In the genomic region with DNA sequence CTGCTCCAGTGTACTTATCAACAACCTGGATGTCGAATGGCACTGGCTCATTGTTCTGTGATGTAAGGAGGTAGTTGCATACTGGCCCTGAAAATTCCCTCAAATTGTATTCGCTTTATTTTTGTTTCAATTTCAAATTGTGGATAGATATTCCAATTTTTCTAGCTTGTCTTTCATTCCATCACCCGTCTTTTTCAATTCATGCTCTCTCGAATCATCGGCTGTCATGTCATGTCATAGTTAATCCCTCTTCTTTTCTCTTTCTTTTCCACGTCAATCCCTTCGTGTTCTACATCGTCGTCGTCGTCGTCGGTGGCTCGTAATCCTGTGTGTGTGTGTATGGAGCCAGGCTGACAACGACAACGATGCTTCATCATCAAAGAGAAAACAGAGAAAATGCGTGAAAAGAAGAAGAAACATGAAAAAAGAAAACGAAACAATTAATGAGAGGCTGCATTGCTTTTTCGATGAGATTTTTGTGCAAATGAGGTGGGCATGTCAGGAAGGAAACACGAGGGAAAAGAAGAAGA, we compare ENCODE assay signal across 7 worm cellular contexts.
TF ChIP-seq lines count a peak whose summit lies in the region.

No protein-coding gene starts in this region.

TF ChIP-seq in whole organism, L1 larva, 84 proteins besides CTCF, POLR2A, EP300 and RAD21 (continues in another document):
- peak; percentile 6 for TF ChIP-seq fkh-10 (GFP tag; optimal IDR thresholded peaks at IDR 0.05; lab: Kevin White, UChicago)
- TF ChIP-seq nhr-85 (tag; lab: Kevin White, UChicago), result no peak
- TF ChIP-seq ztf-4 (tag; optimal IDR thresholded peaks at IDR 0.05; lab: Kevin White, UChicago), result peak; percentile 20
- no peak for TF ChIP-seq nhr-90 (tag; optimal IDR thresholded peaks at IDR 0.05; lab: Kevin White, UChicago; ENCODE audit: poor library complexity)
- no peak for TF ChIP-seq nhr-28 (tag; optimal IDR thresholded peaks at IDR 0.05; lab: Kevin White, UChicago)
- TF ChIP-seq jun-1 (tag; optimal IDR thresholded peaks at IDR 0.05; lab: Kevin White, UChicago), result no peak
- no peak for TF ChIP-seq nhr-19 (GFP tag; conservative IDR thresholded peaks at IDR 0.05; lab: Robert Waterston, UW)
- TF ChIP-seq ceh-8 (GFP tag; optimal IDR thresholded peaks at IDR 0.05; lab: Kevin White, UChicago), result no peak
- TF ChIP-seq C34B4.2 (tag; optimal IDR thresholded peaks at IDR 0.05; lab: Kevin White, UChicago), result no peak
- TF ChIP-seq lsy-2 (tag; optimal IDR thresholded peaks at IDR 0.05; lab: Kevin White, UChicago), result peak in 1 of 2 experiments; percentile 29
- TF ChIP-seq lir-3 (tag; optimal IDR thresholded peaks at IDR 0.05; lab: Kevin White, UChicago; ENCODE audit: poor library complexity), result no peak
- TF ChIP-seq unc-98 (GFP tag; IDR thresholded peaks at IDR 0.05; lab: Robert Waterston, UW), result no peak

TF ChIP-seq in whole organism, L2 larva, 48 proteins besides CTCF, POLR2A, EP300 and RAD21 (continues in another document):
- peak; percentile 0 for TF ChIP-seq crh-2 (tag; optimal IDR thresholded peaks at IDR 0.05; lab: Kevin White, UChicago)
- TF ChIP-seq lsy-2 (tag; optimal IDR thresholded peaks at IDR 0.05; lab: Kevin White, UChicago), result peak in 1 of 2 experiments; percentile 2
- peak; percentile 21 for TF ChIP-seq C34F6.9 (tag; optimal IDR thresholded peaks at IDR 0.05; lab: Kevin White, UChicago)
- no peak for TF ChIP-seq elt-3 (tag; optimal IDR thresholded peaks at IDR 0.05; lab: Kevin White, UChicago)
- peak; percentile 77 for TF ChIP-seq unc-55 (GFP tag; optimal IDR thresholded peaks at IDR 0.05; lab: Kevin White, UChicago)
- no peak for TF ChIP-seq lin-39 (tag; optimal IDR thresholded peaks at IDR 0.05; lab: Kevin White, UChicago)
- TF ChIP-seq nhr-129 (tag; optimal IDR thresholded peaks at IDR 0.05; lab: Kevin White, UChicago), result peak; percentile 26
- no peak for TF ChIP-seq ztf-4 (tag; optimal IDR thresholded peaks at IDR 0.05; lab: Kevin White, UChicago)
- TF ChIP-seq ztf-1 (GFP tag; conservative IDR thresholded peaks at IDR 0.05; lab: Robert Waterston, UW), result no peak
- no peak for TF ChIP-seq lin-13 (GFP tag; optimal IDR thresholded peaks at IDR 0.05; lab: Kevin White, UChicago)
- TF ChIP-seq nhr-23 (tag; optimal IDR thresholded peaks at IDR 0.05; lab: Kevin White, UChicago), result no peak
- no peak for TF ChIP-seq sma-9 (GFP tag; optimal IDR thresholded peaks at IDR 0.05; lab: Kevin White, UChicago)
- no peak for TF ChIP-seq sma-9 (tag; optimal IDR thresholded peaks at IDR 0.05; lab: Kevin White, UChicago)

TF ChIP-seq in whole organism, L3 larva, 47 proteins besides CTCF, POLR2A, EP300 and RAD21 (continues in another document):
- TF ChIP-seq egl-5 (tag; optimal IDR thresholded peaks at IDR 0.05; lab: Kevin White, UChicago), result peak; percentile 30
- TF ChIP-seq elt-2 (tag; optimal IDR thresholded peaks at IDR 0.05; lab: Kevin White, UChicago), result no peak
- TF ChIP-seq unc-62 (GFP tag; optimal IDR thresholded peaks at IDR 0.05; lab: Kevin White, UChicago), result peak; percentile 12
- TF ChIP-seq lin-39 (tag; optimal IDR thresholded peaks at IDR 0.05; lab: Kevin White, UChicago), result peak; percentile 39
- no peak for TF ChIP-seq eor-1 (tag; optimal IDR thresholded peaks at IDR 0.05; lab: Kevin White, UChicago)
- peak; percentile 14 for TF ChIP-seq nfya-1 (tag; optimal IDR thresholded peaks at IDR 0.05; lab: Kevin White, UChicago; ENCODE audit: insufficient read depth)
- TF ChIP-seq fos-1 (tag; optimal IDR thresholded peaks at IDR 0.05; lab: Kevin White, UChicago), result no peak
- TF ChIP-seq nhr-237 (tag; optimal IDR thresholded peaks at IDR 0.05; lab: Kevin White, UChicago), result no peak
- TF ChIP-seq nhr-12 (tag; optimal IDR thresholded peaks at IDR 0.05; lab: Kevin White, UChicago), result no peak
- no peak for TF ChIP-seq ceh-28 (tag; optimal IDR thresholded peaks at IDR 0.05; lab: Kevin White, UChicago)
- TF ChIP-seq tbx-2 (tag; optimal IDR thresholded peaks at IDR 0.05; lab: Kevin White, UChicago), result no peak
- no peak for TF ChIP-seq pqm-1 (tag; optimal IDR thresholded peaks at IDR 0.05; lab: Kevin White, UChicago)
- TF ChIP-seq elt-1 (tag; optimal IDR thresholded peaks at IDR 0.05; lab: Kevin White, UChicago), result no peak

TF ChIP-seq in whole organism, L4 larva, 104 proteins besides CTCF, POLR2A, EP300 and RAD21 (continues in another document):
- no peak for TF ChIP-seq spr-3 (GFP tag; optimal IDR thresholded peaks at IDR 0.05; lab: Kevin White, UChicago)
- no peak for TF ChIP-seq ceh-62 (tag; optimal IDR thresholded peaks at IDR 0.05; lab: Kevin White, UChicago)
- no peak for TF ChIP-seq F10B5.3 (tag; optimal IDR thresholded peaks at IDR 0.05; lab: Kevin White, UChicago)
- no peak for TF ChIP-seq php-3 (GFP tag; IDR thresholded peaks at IDR 0.05; lab: Robert Waterston, UW)
- peak in 1 of 2 experiments; percentile 8 for TF ChIP-seq mdl-1 (tag; optimal IDR thresholded peaks at IDR 0.05; lab: Kevin White, UChicago)
- no peak for TF ChIP-seq nhr-28 (tag; optimal IDR thresholded peaks at IDR 0.05; lab: Kevin White, UChicago)
- TF ChIP-seq dve-1 (tag; optimal IDR thresholded peaks at IDR 0.05; lab: Kevin White, UChicago; ENCODE audit: insufficient read depth), result no peak
- TF ChIP-seq nhr-48 (tag; optimal IDR thresholded peaks at IDR 0.05; lab: Kevin White, UChicago), result no peak
- no peak for TF ChIP-seq mdt-29 (GFP tag; IDR thresholded peaks at IDR 0.05; lab: Robert Waterston, UW)
- no peak for TF ChIP-seq aha-1 (tag; lab: Kevin White, UChicago)
- TF ChIP-seq mes-2 (tag; optimal IDR thresholded peaks at IDR 0.05; lab: Kevin White, UChicago; ENCODE audit: poor library complexity, severe bottlenecking), result no peak
- TF ChIP-seq lsy-2 (tag; optimal IDR thresholded peaks at IDR 0.05; lab: Kevin White, UChicago), result no peak
- 0 out of 2 replicates have a peak, but pooled peaks have one; percentile 16 for TF ChIP-seq hmg-1.1 (GFP tag; IDR thresholded peaks at IDR 0.05; lab: Robert Waterston, UW)

TF ChIP-seq in whole organism, early embryonic, 17 proteins besides CTCF, POLR2A, EP300 and RAD21:
- TF ChIP-seq tbx-37 (GFP tag; conservative IDR thresholded peaks at IDR 0.05; lab: Robert Waterston, UW) (no peak), ceh-36 (tag; optimal IDR thresholded peaks at IDR 0.05; lab: Kevin White, UChicago) (peak; percentile 19), sea-1 (GFP tag; conservative IDR thresholded peaks at IDR 0.05; lab: Robert Waterston, UW) (no peak), B0310.2 (tag; optimal IDR thresholded peaks at IDR 0.05; lab: Kevin White, UChicago) (no peak), ama-1 (optimal IDR thresholded peaks at IDR 0.05; lab: Kevin White, UChicago) (no peak), F13C5.2 (tag; optimal IDR thresholded peaks at IDR 0.05; lab: Kevin White, UChicago) (no peak), hmbx-1 (tag; optimal IDR thresholded peaks at IDR 0.05; lab: Kevin White, UChicago) (no peak)

TF ChIP-seq in whole organism, late embryonic, 69 proteins besides CTCF, POLR2A, EP300 and RAD21:
- TF ChIP-seq ceh-31 (tag; optimal IDR thresholded peaks at IDR 0.05; lab: Kevin White, UChicago), result no peak
- peak; percentile 12 for TF ChIP-seq ceh-14 (tag; optimal IDR thresholded peaks at IDR 0.05; lab: Kevin White, UChicago)
- peak; percentile 37 for TF ChIP-seq unc-55 (GFP tag; optimal IDR thresholded peaks at IDR 0.05; lab: Kevin White, UChicago)
- TF ChIP-seq F13H6.1 (tag; optimal IDR thresholded peaks at IDR 0.05; lab: Kevin White, UChicago), result no peak
- no peak for TF ChIP-seq ceh-30 (tag; optimal IDR thresholded peaks at IDR 0.05; lab: Kevin White, UChicago)
- TF ChIP-seq fkh-6 (tag; optimal IDR thresholded peaks at IDR 0.05; lab: Kevin White, UChicago), result no peak
- TF ChIP-seq unc-42 (tag; optimal IDR thresholded peaks at IDR 0.05; lab: Kevin White, UChicago), result peak; percentile 27

TF ChIP-seq in whole organism, mixed stage, embryonic, 35 proteins besides CTCF, POLR2A, EP300 and RAD21:
- TF ChIP-seq snpc-4 (tag; optimal IDR thresholded peaks at IDR 0.05; lab: Kevin White, UChicago) (no peak), unc-62 (GFP tag; optimal IDR thresholded peaks at IDR 0.05; lab: Kevin White, UChicago) (peak; percentile 86), mab-5 (tag; optimal IDR thresholded peaks at IDR 0.05; lab: Kevin White, UChicago) (no peak)
TF ChIP-seq in whole organism, mixed stage, embryonic: peak in this region for 1.
